Fruit fly (Drosophila melanogaster) whole organism, wandering third instar larva: ENCODE data around the gene CG33791.

Experiments used
- Hr78 ChIP-seq: fragments of >200 bp; optimal IDR thresholded peaks from 2 replicates; lab custom pipeline; 2017; ENCODE audit warnings: missing biosample characterization, missing genetic modification characterization
- Sp1 ChIP-seq: fragments of 200-800 bp; sonication (Bioruptor generic); optimal IDR thresholded peaks from 3 replicates; lab custom pipeline; 2019; ENCODE audit warnings: missing biosample characterization, mild to moderate bottlenecking, missing genetic modification characterization, moderate library complexity
- dsf ChIP-seq: sonication (Bioruptor generic); optimal IDR thresholded peaks from 2 replicates; lab custom pipeline; 2016; ENCODE audit warnings: missing biosample characterization, missing genetic modification characterization, borderline replicate concordance
- psq ChIP-seq: fragments of 200-800 bp; sonication (Bioruptor generic); optimal IDR thresholded peaks from 3 replicates; lab custom pipeline; 2017; ENCODE audit warnings: missing biosample characterization, mild to moderate bottlenecking, missing genetic modification characterization, moderate library complexity
- usp ChIP-seq: fragments of >200 bp; optimal IDR thresholded peaks from 2 replicates; lab custom pipeline; 2017; ENCODE audit warnings: missing biosample characterization, missing genetic modification characterization

DNA sequence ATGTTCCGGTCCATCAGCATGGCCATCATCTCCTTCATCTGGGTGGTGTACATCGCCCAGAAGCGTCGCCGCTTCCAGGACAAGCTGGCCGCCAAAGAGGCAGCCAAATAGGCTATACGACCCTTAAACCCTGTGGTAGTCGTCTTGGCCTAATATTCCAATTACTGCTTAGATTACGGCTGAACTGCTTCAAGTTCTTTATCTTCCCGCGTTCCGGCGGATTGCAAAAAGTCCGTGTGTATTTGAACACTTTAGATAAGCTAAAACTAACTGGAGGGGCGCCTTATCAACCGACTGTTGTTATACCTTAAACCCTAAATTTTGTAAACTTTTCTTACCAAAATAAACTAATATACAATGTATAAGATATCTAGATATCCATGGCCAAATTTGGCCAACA, 51.0 kb downstream of the CG33791 start:
- TF ChIP-seq Sp1 (GFP tag; lab: Kevin White, UChicago) (no peak), Hr78 (GFP tag; lab: Kevin White, UChicago) (no peak), psq (GFP tag; lab: Kevin White, UChicago) (no peak), usp (GFP tag; lab: Kevin White, UChicago) (no peak), dsf (GFP tag; lab: Kevin White, UChicago) (no peak)
